Worm (Caenorhabditis elegans): ENCODE measurements around the gene C40A11.6.

C40A11.6 gene

DNA sequence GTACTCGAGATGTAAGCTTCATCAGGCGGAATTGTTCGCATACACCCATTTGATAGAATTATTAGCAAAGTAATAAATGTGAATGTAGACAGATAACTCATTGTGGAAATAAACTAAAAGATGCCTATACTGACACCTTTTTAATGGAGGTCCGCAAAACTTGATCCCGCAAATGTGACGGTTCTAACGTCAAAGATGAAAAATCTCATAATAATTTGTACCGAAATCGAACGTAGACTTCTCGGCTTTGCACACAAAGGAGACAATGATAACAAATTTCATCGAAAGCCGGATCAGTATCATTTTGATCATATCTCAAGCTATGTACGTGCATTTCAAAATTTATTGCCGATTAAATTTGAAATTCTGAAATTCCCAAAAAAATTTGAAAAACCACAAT, 37.2 kb downstream of the C40A11.6 start, which contains the start of gene R52.4:
R52.4 (minus strand) TSS at position 101 of the 400 bp plus-strand sequence.
- TF ChIP-seq mab-9 (GFP tag; IDR thresholded peaks at IDR 0.05) (no peak), pag-3 (tag; optimal IDR thresholded peaks at IDR 0.05; ENCODE audit: borderline replicate concordance, insufficient read depth) (no peak), skn-1 (tag; optimal IDR thresholded peaks at IDR 0.05) (no peak), ceh-63 (GFP tag; optimal IDR thresholded peaks at IDR 0.05) (no peak), nhr-19 (GFP tag; conservative IDR thresholded peaks at IDR 0.05) (no peak), blmp-1 (tag; optimal IDR thresholded peaks at IDR 0.05) (no peak), zag-1 (tag; optimal IDR thresholded peaks at IDR 0.05) (no peak), vab-15 (tag; optimal IDR thresholded peaks at IDR 0.05) (no peak), ets-5 (GFP tag; IDR thresholded peaks at IDR 0.05) (no peak), nhr-85 (tag) (no peak), zip-4 (GFP tag; optimal IDR thresholded peaks at IDR 0.05) (no peak), fkh-8 (tag; optimal IDR thresholded peaks at IDR 0.05) (no peak), lin-15B (tag; optimal IDR thresholded peaks at IDR 0.05) (no peak), snpc-4 (tag; optimal IDR thresholded peaks at IDR 0.05) (no peak), ceh-82 (tag; optimal IDR thresholded peaks at IDR 0.05) (no peak), swsn-7 (tag; optimal IDR thresholded peaks at IDR 0.05) (no peak), hlh-17 (GFP tag; optimal IDR thresholded peaks at IDR 0.05; ENCODE audit: borderline replicate concordance) (no peak), lir-3 (tag; optimal IDR thresholded peaks at IDR 0.05; ENCODE audit: poor library complexity) (no peak), lin-35 (GFP tag; optimal IDR thresholded peaks at IDR 0.05) (no peak), sptf-1 (tag; optimal IDR thresholded peaks at IDR 0.05) (no peak)

ce11 chrII:2099139-2099976, 46.1 kb downstream of the C40A11.6 start, which contains the start of gene math-42:
Gene math-42, plus strand, starts transcription at chrII:2099926.
- TF ChIP-seq sup-37 (GFP tag; optimal IDR thresholded peaks at IDR 0.05) (no peak), elt-2 (tag; optimal IDR thresholded peaks at IDR 0.05) (peak; percentile 38)

- TF ChIP-seq lin-14 (GFP tag; optimal IDR thresholded peaks at IDR 0.05) (no peak), lin-13 (GFP tag; optimal IDR thresholded peaks at IDR 0.05) (no peak)
Measured at ce11 chrII:2094924-2095650, 50.4 kb downstream of the C40A11.6 start, which contains the start of gene T16A1.2. Gene T16A1.2, plus strand, starts transcription at chrII:2095600.
